Worm (Caenorhabditis elegans) whole organism, L2 larva: ENCODE measurements around the gene ztf-1.

ENCODE experiments used
- F13H6.1 ChIP-seq: sonication (generic microtip); optimal IDR thresholded peaks from 2 replicates; lab custom pipeline; 2016; ENCODE audit warnings: missing genetic modification characterization, missing compliant biosample characterization
- ceh-82 ChIP-seq: fragments of 150-350 bp; optimal IDR thresholded peaks from 2 replicates; lab custom pipeline; 2014; ENCODE audit warnings: missing biosample characterization, missing genetic modification characterization
- lin-11 ChIP-seq: fragments of 150-350 bp; sonication (generic microtip); optimal IDR thresholded peaks from 2 replicates; lab custom pipeline; 2014; ENCODE audit warnings: missing biosample characterization, missing genetic modification characterization, inconsistent platforms, mixed read lengths
- lin-13 ChIP-seq: fragments of 150-350 bp; optimal IDR thresholded peaks from 2 replicates; lab custom pipeline; 2014; ENCODE audit warnings: missing biosample characterization, missing genetic modification reagents, missing genetic modification characterization
- mab-5 ChIP-seq: fragments of 150-350 bp; optimal IDR thresholded peaks from 2 replicates; lab custom pipeline; 2014; ENCODE audit warnings: missing biosample characterization, missing genetic modification characterization
- mdl-1 ChIP-seq, 2 experiments: fragments of 150-350 bp in 1 of 2; sonication (generic microtip) in 1 of 2; optimal IDR thresholded peaks; 2 replicates each; lab custom pipeline; 2017; ENCODE audit warnings: missing biosample characterization in 2 of 2, missing genetic modification characterization in 2 of 2
- nhr-10 ChIP-seq: sonication (generic microtip); optimal IDR thresholded peaks from 2 replicates; lab custom pipeline; 2017; ENCODE audit warnings: missing biosample characterization, missing genetic modification characterization
- nhr-11 ChIP-seq: fragments of 150-350 bp; optimal IDR thresholded peaks from 2 replicates; lab custom pipeline; 2014; ENCODE audit warnings: missing biosample characterization, missing genetic modification characterization
- nhr-237 ChIP-seq: fragments of 150-350 bp; optimal IDR thresholded peaks from 2 replicates; lab custom pipeline; 2014; ENCODE audit warnings: missing biosample characterization, missing genetic modification characterization
- nhr-77 ChIP-seq: fragments of 150-350 bp; optimal IDR thresholded peaks from 2 replicates; lab custom pipeline; 2014; ENCODE audit warnings: missing biosample characterization, missing genetic modification characterization
- peb-1 ChIP-seq: fragments of 150-350 bp; optimal IDR thresholded peaks from 2 replicates; lab custom pipeline; 2014; ENCODE audit warnings: missing biosample characterization, missing genetic modification characterization
- sma-3 ChIP-seq: sonication (generic microtip); optimal IDR thresholded peaks from 2 replicates; lab custom pipeline; 2016; ENCODE audit warnings: missing genetic modification reagents, missing genetic modification characterization, missing compliant biosample characterization

DNA sequence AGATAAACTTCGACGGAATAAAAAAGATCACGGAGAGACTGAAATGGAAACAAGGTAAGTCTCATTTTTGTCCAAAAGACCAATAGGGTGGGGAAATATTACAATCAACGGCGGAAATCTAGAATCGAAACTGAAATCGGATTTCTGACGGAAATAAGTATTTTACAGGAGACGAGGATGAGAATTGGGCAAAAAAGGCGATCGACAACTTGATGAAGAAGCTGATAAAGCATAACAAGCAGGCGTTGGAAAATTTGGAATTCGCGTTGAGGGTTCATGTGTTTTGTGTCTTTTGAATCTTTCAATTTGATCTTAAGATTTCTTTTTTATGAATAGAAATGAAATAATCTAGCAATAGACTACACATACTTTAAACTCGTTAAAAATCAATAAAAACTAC is 41.5 kb downstream of the ztf-1 start, which contains the start of gene ugtp-1:
- TF ChIP-seq F13H6.1 (tag; lab: Kevin White, UChicago) (no peak), sma-3 (GFP tag; lab: Kevin White, UChicago) (no peak), nhr-77 (tag; lab: Kevin White, UChicago) (no peak), nhr-11 (tag; lab: Kevin White, UChicago) (no peak), lin-11 (tag; lab: Kevin White, UChicago) (no peak), mab-5 (tag; lab: Kevin White, UChicago) (no peak), lin-13 (GFP tag; lab: Kevin White, UChicago) (no peak), peb-1 (tag; lab: Kevin White, UChicago) (no peak), nhr-10 (no peak), mdl-1 (tag; optimal IDR thresholded peaks at IDR 0.05; lab: Kevin White, UChicago) (no peak), ceh-82 (tag; lab: Kevin White, UChicago) (no peak), nhr-237 (tag; lab: Kevin White, UChicago) (no peak)
